Fruit fly (Drosophila melanogaster) whole organism, wandering third instar larva: Measurements from ENCODE around the gene CG15439.

ENCODE experiments used
- CG9705 ChIP-seq: fragments of 200-800 bp; sonication (Bioruptor generic); optimal IDR thresholded peaks from 2 replicates; lab custom pipeline; 2018; ENCODE audit warnings: missing biosample characterization, mild to moderate bottlenecking, missing genetic modification characterization
- Sp1 ChIP-seq: fragments of 200-800 bp; sonication (Bioruptor generic); optimal IDR thresholded peaks from 3 replicates; lab custom pipeline; 2019; ENCODE audit warnings: missing biosample characterization, mild to moderate bottlenecking, missing genetic modification characterization, moderate library complexity

Gene CG15439

DNA sequence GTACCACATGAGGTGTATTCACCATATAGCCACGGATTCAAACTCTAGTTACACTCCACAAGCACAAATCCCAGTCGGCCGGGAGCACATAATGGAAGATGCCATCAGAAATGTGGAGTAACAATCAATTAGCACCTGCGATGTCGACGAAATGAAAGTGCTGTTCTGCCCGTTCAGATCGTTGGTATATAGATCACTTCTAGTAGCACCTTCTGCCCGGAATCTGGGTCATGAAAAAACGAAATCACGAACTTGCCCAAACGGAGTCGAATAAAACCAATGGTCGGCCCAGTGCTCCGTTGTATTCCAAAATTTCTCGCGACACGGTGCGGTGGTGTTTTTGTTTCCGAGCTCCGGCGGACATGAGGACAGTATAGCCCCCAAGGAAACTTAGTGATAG is 52.2 kb downstream of the CG15439 start, which contains the start of gene CG33003:
Gene CG33003 (plus strand): TSS at position 301 of the 400 bp plus-strand sequence.
- no peak for TF ChIP-seq CG9705 (GFP tag; lab: Kevin White, UChicago)
- TF ChIP-seq Sp1 (GFP tag; lab: Kevin White, UChicago) = no peak
